Worm (Caenorhabditis elegans) whole organism, L4/young adult: ENCODE measurements around the gene C17H12.37.

Experiments
- W03F9.2 ChIP-seq: fragments of 150-350 bp; optimal IDR thresholded peaks from 2 replicates; lab custom pipeline; 2014; ENCODE audit warnings: missing biosample characterization, missing genetic modification characterization
- dao-5 ChIP-seq: sonication (generic microtip); optimal IDR thresholded peaks from 2 replicates; lab custom pipeline; 2016; ENCODE audit warnings: missing genotype, missing genetic modification characterization, moderate library complexity, missing compliant biosample characterization
- him-1 ChIP-seq: sonication (generic microtip); optimal IDR thresholded peaks from 2 replicates; lab custom pipeline; 2016; ENCODE audit warnings: missing genotype, missing genetic modification reagents, missing genetic modification characterization, missing compliant biosample characterization

DNA sequence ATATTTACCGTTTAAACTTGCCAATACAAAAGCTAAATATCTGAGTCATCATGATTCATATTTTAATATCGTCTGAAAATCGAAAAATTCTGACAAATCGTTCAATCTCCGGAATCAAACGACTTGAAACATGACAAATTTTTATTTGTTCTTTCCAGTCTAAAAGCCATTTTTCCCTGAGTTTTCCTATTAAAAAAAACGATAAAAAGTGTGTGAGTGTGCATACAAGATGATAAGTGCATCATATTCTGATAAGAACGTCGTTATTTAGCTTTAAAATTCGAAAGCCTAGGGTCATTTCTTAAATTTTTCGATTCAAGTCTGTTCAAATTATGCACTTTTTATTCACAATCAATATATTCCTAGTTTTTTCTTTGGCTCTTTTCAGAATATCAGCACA is 25.0 kb downstream of the C17H12.37 start, which contains the start of gene H20E11.1:
- no peak for TF ChIP-seq dao-5 (tag; lab: Kevin White, UChicago)
- TF ChIP-seq him-1 = no peak
- TF ChIP-seq W03F9.2 (tag; lab: Kevin White, UChicago) = no peak
